Worm (Caenorhabditis elegans) whole organism, young adult: ENCODE results near the gene C36B7.1.

Experiments used
- dox-1 ChIP-seq: fragments of 200-800 bp; sonication (Bioruptor generic); IDR thresholded peaks from 2 replicates; pipeline ENCODE4 v1.3.6; 2022; ENCODE audit warnings: missing genetic modification reagents, missing genetic modification characterization, missing compliant biosample characterization
- nfya-1 ChIP-seq: sonication (generic microtip); optimal IDR thresholded peaks from 2 replicates; lab custom pipeline; 2017; ENCODE audit warnings: antibody characterized with exemption, missing compliant biosample characterization, missing genetic modification characterization, borderline replicate concordance; ENCODE audit not compliant: insufficient read depth
- unc-62 ChIP-seq: fragments of 150-350 bp; optimal IDR thresholded peaks from 2 replicates; lab custom pipeline; 2014; ENCODE audit warnings: missing biosample characterization, missing genetic modification reagents, missing genetic modification characterization

- no peak for TF ChIP-seq nfya-1 (tag; lab: Kevin White, UChicago)
- no peak for TF ChIP-seq unc-62 (GFP tag; lab: Kevin White, UChicago)
- no peak for TF ChIP-seq dox-1
Measured at ce11 chrX:7075250-7075649, 37.4 kb upstream of the C36B7.1 start, which contains the start of gene B0403.6.
